Fruit fly (Drosophila melanogaster): ENCODE data around the gene CG12698.

- TF ChIP-seq insv (optimal IDR thresholded peaks at IDR 0.05) (no peak), h (optimal IDR thresholded peaks at IDR 0.05) (no peak), psq (optimal IDR thresholded peaks at IDR 0.05) (no peak)
Observed at dm6 chrX:15971574-15971973, 34.4 kb upstream of the CG12698 start.

Measured in Kc167 (cell line).